Fruit fly (Drosophila melanogaster) whole organism, embryonic: ENCODE results near the gene Kr-h1.

Source experiments
- B-H2 ChIP-seq: fragments of 200-800 bp; sonication (Bioruptor generic); optimal IDR thresholded peaks from 2 replicates; lab custom pipeline; 2018; ENCODE audit warnings: missing biosample characterization, mild to moderate bottlenecking, missing genetic modification characterization
- BEAF-32 ChIP-seq: fragments of 200-800 bp; sonication (Bioruptor generic); optimal IDR thresholded peaks from 3 replicates; lab custom pipeline; 2017; ENCODE audit warnings: missing biosample characterization, missing genetic modification characterization, mild to moderate bottlenecking, moderate library complexity, missing genetic modification reagents
- CG10321 ChIP-seq: fragments of 200-800 bp; sonication (Bioruptor generic); IDR thresholded peaks from 2 replicates; pipeline ENCODE4 v1.3.6; 2022; ENCODE audit warnings: missing biosample characterization, missing genetic modification characterization
- CG10979 ChIP-seq: fragments of 200-800 bp; sonication (Bioruptor generic); optimal IDR thresholded peaks from 2 replicates; lab custom pipeline; 2018; ENCODE audit warnings: missing biosample characterization, mild to moderate bottlenecking, missing genetic modification characterization, moderate library complexity
- CG11247 ChIP-seq: fragments of 200-800 bp; sonication (Bioruptor generic); IDR thresholded peaks from 2 replicates; pipeline ENCODE4 v1.3.6; 2022; ENCODE audit warnings: missing biosample characterization, missing genetic modification characterization
- CG11398 ChIP-seq: fragments of 200-800 bp; sonication (Bioruptor generic); optimal IDR thresholded peaks from 2 replicates; lab custom pipeline; 2016; ENCODE audit warnings: missing biosample characterization, missing genetic modification characterization
- CG13296 ChIP-seq: fragments of 200-800 bp; sonication (Bioruptor generic); optimal IDR thresholded peaks from 3 replicates; lab custom pipeline; 2018; ENCODE audit warnings: missing biosample characterization, mild to moderate bottlenecking, missing genetic modification characterization
- CG13424 ChIP-seq: fragments of 200-800 bp; sonication (Bioruptor generic); optimal IDR thresholded peaks from 2 replicates; lab custom pipeline; 2019; ENCODE audit warnings: missing biosample characterization, mild to moderate bottlenecking, missing genetic modification characterization, moderate library complexity
- CG14014 ChIP-seq: fragments of 200-800 bp; sonication (Bioruptor generic); IDR thresholded peaks from 2 replicates; pipeline ENCODE4 v1.3.6; 2022; ENCODE audit warnings: missing biosample characterization, missing genetic modification characterization
- CG14441 ChIP-seq: fragments of 200-800 bp; sonication (Bioruptor generic); IDR thresholded peaks from 2 replicates; pipeline ENCODE4 v1.3.6; 2022; ENCODE audit warnings: missing biosample characterization, missing genetic modification characterization
- CG15011 ChIP-seq: fragments of 200-800 bp; sonication (Bioruptor generic); optimal IDR thresholded peaks from 3 replicates; lab custom pipeline; 2018; ENCODE audit warnings: missing biosample characterization, mild to moderate bottlenecking, missing genetic modification characterization
- CG15269 ChIP-seq: fragments of 200-800 bp; sonication (Bioruptor generic); optimal IDR thresholded peaks from 2 replicates; lab custom pipeline; 2018; ENCODE audit warnings: missing biosample characterization, mild to moderate bottlenecking, missing genetic modification characterization, moderate library complexity
- CG15514 ChIP-seq: fragments of 200-800 bp; sonication (Bioruptor generic); optimal IDR thresholded peaks from 3 replicates; lab custom pipeline; 2017; ENCODE audit warnings: missing biosample characterization, missing genetic modification characterization, mild to moderate bottlenecking, moderate library complexity, missing genetic modification reagents
- CG1792 ChIP-seq: fragments of 200-800 bp; sonication (Bioruptor generic); optimal IDR thresholded peaks from 2 replicates; lab custom pipeline; 2016; ENCODE audit warnings: missing biosample characterization, missing genetic modification characterization
- CG18619 ChIP-seq: fragments of 200-800 bp; sonication (Bioruptor generic); optimal IDR thresholded peaks from 3 replicates; lab custom pipeline; 2017; ENCODE audit warnings: missing biosample characterization, mild to moderate bottlenecking, missing genetic modification characterization
- CG2120 ChIP-seq: fragments of 200-800 bp; sonication (Bioruptor generic); optimal IDR thresholded peaks from 3 replicates; lab custom pipeline; 2016; ENCODE audit warnings: missing biosample characterization, missing genetic modification characterization
- CG2202 ChIP-seq: fragments of 200-800 bp; sonication (Bioruptor generic); optimal IDR thresholded peaks from 2 replicates; lab custom pipeline; 2018; ENCODE audit warnings: missing biosample characterization, mild to moderate bottlenecking, missing genetic modification characterization
- CG31365 ChIP-seq: fragments of 200-800 bp; sonication (Bioruptor generic); optimal IDR thresholded peaks from 2 replicates; lab custom pipeline; 2018; ENCODE audit warnings: missing biosample characterization, mild to moderate bottlenecking, missing genetic modification characterization
- CG3163 ChIP-seq: fragments of 200-800 bp; sonication (Bioruptor generic); optimal IDR thresholded peaks from 3 replicates; lab custom pipeline; 2016; ENCODE audit warnings: missing biosample characterization, missing genetic modification characterization
- CG4424 ChIP-seq: fragments of 200-800 bp; sonication (Bioruptor generic); optimal IDR thresholded peaks from 3 replicates; lab custom pipeline; 2016; ENCODE audit warnings: missing biosample characterization, missing genetic modification characterization
- CG7839 ChIP-seq: fragments of 200-800 bp; sonication (Bioruptor generic); optimal IDR thresholded peaks from 3 replicates; lab custom pipeline; 2018; ENCODE audit warnings: missing biosample characterization, mild to moderate bottlenecking, missing genetic modification characterization, moderate library complexity
- CG8765 ChIP-seq: fragments of 200-800 bp; sonication (Bioruptor generic); IDR thresholded peaks from 2 replicates; pipeline ENCODE4 v1.3.6; 2022; ENCODE audit warnings: missing biosample characterization, missing genetic modification characterization
- GATAe ChIP-seq: fragments of 200-800 bp; sonication (Bioruptor generic); conservative IDR thresholded peaks from 2 replicates; pipeline ENCODE4 v1.3.6; 2022; ENCODE audit warnings: missing biosample characterization, missing genetic modification characterization
- Gug ChIP-seq: fragments of 200-800 bp; sonication (Bioruptor generic); IDR thresholded peaks from 4 replicates; pipeline ENCODE4 v1.3.6; 2022; ENCODE audit warnings: missing biosample characterization, missing genetic modification characterization
- H15 ChIP-seq: fragments of 200-800 bp; sonication (Bioruptor generic); IDR thresholded peaks from 3 replicates; pipeline ENCODE4 v1.3.6; 2022; ENCODE audit warnings: missing biosample characterization, missing genetic modification characterization
- H2.0 ChIP-seq: fragments of 200-800 bp; sonication (Bioruptor generic); IDR thresholded peaks from 2 replicates; pipeline ENCODE4 v1.3.6; 2022; ENCODE audit warnings: missing biosample characterization, missing genetic modification characterization
- Hsf ChIP-seq: fragments of 200-800 bp; sonication (Bioruptor generic); optimal IDR thresholded peaks from 3 replicates; lab custom pipeline; 2016; ENCODE audit warnings: missing biosample characterization, missing genetic modification characterization
- Jarid2 ChIP-seq: fragments of 200-800 bp; sonication (Bioruptor generic); optimal IDR thresholded peaks from 3 replicates; lab custom pipeline; 2017; ENCODE audit warnings: mild to moderate bottlenecking, missing biosample characterization, missing genetic modification reagents, missing genetic modification characterization
- MTF-1 ChIP-seq: fragments of 200-800 bp; sonication (Bioruptor generic); optimal IDR thresholded peaks from 2 replicates; lab custom pipeline; 2018; ENCODE audit warnings: missing biosample characterization, mild to moderate bottlenecking, missing genetic modification characterization, borderline replicate concordance
- Pdp1 ChIP-seq, 2 experiments: fragments of 200-800 bp; sonication (Bioruptor generic); optimal IDR thresholded peaks; 3 replicates each; lab custom pipeline; 2016; ENCODE audit warnings: missing biosample characterization in 2 of 2, missing genetic modification characterization in 2 of 2, mild to moderate bottlenecking in 1 of 2, moderate library complexity in 1 of 2
- Sry-β ChIP-seq: fragments of 200-800 bp; sonication (Bioruptor generic); optimal IDR thresholded peaks from 2 replicates; lab custom pipeline; 2018; ENCODE audit warnings: missing biosample characterization, mild to moderate bottlenecking, missing genetic modification characterization, moderate library complexity
- Taf1 ChIP-seq: fragments of 200-800 bp; sonication (Bioruptor generic); IDR thresholded peaks from 2 replicates; pipeline ENCODE4 v1.3.6; 2022; ENCODE audit warnings: missing biosample characterization, missing genetic modification characterization
- dmrt11E ChIP-seq: fragments of 200-800 bp; sonication (Bioruptor generic); optimal IDR thresholded peaks from 3 replicates; lab custom pipeline; 2018; ENCODE audit warnings: missing biosample characterization, mild to moderate bottlenecking, missing genetic modification characterization, moderate library complexity
- fd64A ChIP-seq: fragments of 200-800 bp; sonication (Bioruptor generic); optimal IDR thresholded peaks from 3 replicates; lab custom pipeline; 2018; ENCODE audit warnings: missing biosample characterization, mild to moderate bottlenecking, missing genetic modification characterization
- fd96Cb ChIP-seq: fragments of 200-800 bp; sonication (Bioruptor generic); optimal IDR thresholded peaks from 2 replicates; lab custom pipeline; 2018; ENCODE audit warnings: missing biosample characterization, mild to moderate bottlenecking, missing genetic modification characterization, moderate library complexity
- gsb-n ChIP-seq: fragments of 200-800 bp; sonication (Bioruptor generic); optimal IDR thresholded peaks from 3 replicates; lab custom pipeline; 2018; ENCODE audit warnings: missing biosample characterization, mild to moderate bottlenecking, missing genetic modification characterization
- hb ChIP-seq: fragments of 200-800 bp; sonication (Bioruptor generic); IDR thresholded peaks from 3 replicates; pipeline ENCODE4 v1.3.6; 2022; ENCODE audit warnings: missing biosample characterization, missing genetic modification characterization; ENCODE audit not compliant: partially characterized antibody
- jumu ChIP-seq: fragments of 200-800 bp; sonication (Bioruptor generic); optimal IDR thresholded peaks from 3 replicates; lab custom pipeline; 2016; ENCODE audit warnings: missing biosample characterization, missing genetic modification characterization
- maf-S ChIP-seq: fragments of 200-800 bp; sonication (Bioruptor generic); optimal IDR thresholded peaks from 2 replicates; lab custom pipeline; 2016; ENCODE audit warnings: missing biosample characterization, missing genetic modification characterization
- mld ChIP-seq: fragments of 200-800 bp; sonication (Bioruptor generic); IDR thresholded peaks from 3 replicates; pipeline ENCODE4 v1.3.6; 2022; ENCODE audit warnings: missing biosample characterization, missing genetic modification characterization; ENCODE audit not compliant: partially characterized antibody
- org-1 ChIP-seq: fragments of 200-800 bp; sonication (Bioruptor generic); optimal IDR thresholded peaks from 2 replicates; lab custom pipeline; 2017; ENCODE audit warnings: missing biosample characterization, missing genetic modification characterization
- ro ChIP-seq: fragments of 200-800 bp; sonication (Bioruptor generic); IDR thresholded peaks from 2 replicates; pipeline ENCODE4 v1.3.6; 2022; ENCODE audit warnings: missing biosample characterization, missing genetic modification characterization
- schlank ChIP-seq: fragments of 200-800 bp; sonication (Bioruptor generic); optimal IDR thresholded peaks from 2 replicates; lab custom pipeline; 2018; ENCODE audit warnings: missing biosample characterization, mild to moderate bottlenecking, missing genetic modification characterization
- sisA ChIP-seq: fragments of 200-800 bp; sonication (Bioruptor generic); IDR thresholded peaks from 2 replicates; pipeline ENCODE4 v1.3.6; 2022; ENCODE audit warnings: missing biosample characterization, missing genetic modification characterization
- ssp ChIP-seq: fragments of 200-800 bp; sonication (Bioruptor generic); IDR thresholded peaks from 2 replicates; pipeline ENCODE4 v1.3.6; 2022; ENCODE audit warnings: missing biosample characterization, missing genetic modification characterization
- tio ChIP-seq: fragments of 200-800 bp; sonication (Bioruptor generic); optimal IDR thresholded peaks from 2 replicates; lab custom pipeline; 2017; ENCODE audit warnings: missing biosample characterization, missing genetic modification characterization, inconsistent platforms
- ttk ChIP-seq: fragments of 200-800 bp; sonication (Bioruptor generic); IDR thresholded peaks from 2 replicates; pipeline ENCODE4 v2.1.2; 2022; ENCODE audit warnings: missing biosample characterization, missing genetic modification characterization
- wek ChIP-seq: fragments of 200-800 bp; sonication (Bioruptor generic); optimal IDR thresholded peaks from 3 replicates; lab custom pipeline; 2018; ENCODE audit warnings: missing biosample characterization, mild to moderate bottlenecking, missing genetic modification characterization, moderate library complexity
- zen2 ChIP-seq: fragments of 200-800 bp; sonication (Bioruptor generic); IDR thresholded peaks from 3 replicates; pipeline ENCODE4 v1.3.6; 2022; ENCODE audit warnings: missing biosample characterization, missing genetic modification characterization; ENCODE audit not compliant: partially characterized antibody
- zfh2 ChIP-seq: fragments of 200-800 bp; sonication (Bioruptor generic); optimal IDR thresholded peaks from 2 replicates; lab custom pipeline; 2016; ENCODE audit warnings: missing biosample characterization, missing genetic modification characterization

Gene Kr-h1

dm6 chr2L:6124815-6125214 lies 42.4 kb downstream of the Kr-h1 start, which contains the start of gene Arpc4 (continued):
- TF ChIP-seq H2.0 (peak; percentile 64), fd96Cb (tag; lab: Kevin White, UChicago) (peak; percentile 47), Gug (GFP tag; lab: Robert Waterston, UW) (no peak), Taf1 (GFP tag; lab: Robert Waterston, UW) (no peak), CG15514 (GFP tag; lab: Kevin White, UChicago) (peak; percentile 69), Sry-β (GFP tag; lab: Kevin White, UChicago) (no peak), CG2120 (GFP tag; lab: Kevin White, UChicago) (peak; percentile 80), ttk (GFP tag; lab: Robert Waterston, UW) (peak; percentile 60), CG31365 (no peak), Hsf (GFP tag; lab: Kevin White, UChicago) (peak; percentile 36), B-H2 (no peak), mld (GFP tag; lab: Robert Waterston, UW) (no peak), org-1 (GFP tag; lab: Kevin White, UChicago) (no peak), Jarid2 (peak; percentile 29), CG13296 (no peak), wek (no peak), CG10979 (tag; lab: Kevin White, UChicago) (peak; percentile 50), CG7839 (tag; lab: Kevin White, UChicago) (peak; percentile 57), CG8765 (peak; percentile 42; the same call in 1 of the 2 replicates), CG4424 (GFP tag; lab: Kevin White, UChicago) (peak; percentile 39), fd64A (GFP tag; lab: Kevin White, UChicago) (no peak), hb (GFP tag; lab: Robert Waterston, UW) (no peak), CG14441 (GFP tag; lab: Robert Waterston, UW) (no peak), ro (GFP tag; lab: Robert Waterston, UW) (peak; percentile 52; the same call in 1 of the 2 replicates), dmrt11E (tag; lab: Kevin White, UChicago) (peak; percentile 50), MTF-1 (no peak), CG10321 (GFP tag; lab: Robert Waterston, UW) (no peak), zfh2 (GFP tag; lab: Kevin White, UChicago) (peak; percentile 61), CG2202 (tag; lab: Kevin White, UChicago) (peak; percentile 14), tio (GFP tag; lab: Kevin White, UChicago) (no peak), H15 (GFP tag; lab: Robert Waterston, UW) (0 out of 3 replicates have a peak, but pooled peaks have one; percentile 16), CG13424 (tag; lab: Kevin White, UChicago) (peak; percentile 61), GATAe (GFP tag; lab: Robert Waterston, UW) (no peak), CG11247 (GFP tag; lab: Robert Waterston, UW) (peak; percentile 60), Pdp1 (GFP tag; optimal IDR thresholded peaks at IDR 0.05; lab: Kevin White, UChicago) (peak in 1 of 2 experiments; percentile 53), sisA (peak; percentile 54), CG11398 (GFP tag; lab: Kevin White, UChicago) (peak; percentile 7), CG14014 (GFP tag; lab: Robert Waterston, UW) (0 out of 2 replicates have a peak, but pooled peaks have one; percentile 52), zen2 (GFP tag; lab: Robert Waterston, UW) (no peak), jumu (GFP tag; lab: Kevin White, UChicago) (peak; percentile 33), CG15269 (tag; lab: Kevin White, UChicago) (no peak), BEAF-32 (GFP tag; lab: Kevin White, UChicago) (peak; percentile 18), CG3163 (peak; percentile 27), gsb-n (tag; lab: Kevin White, UChicago) (peak; percentile 7), maf-S (GFP tag; lab: Kevin White, UChicago) (peak; percentile 24), CG15011 (no peak), ssp (GFP tag; lab: Robert Waterston, UW) (peak; percentile 57), CG18619 (GFP tag; lab: Kevin White, UChicago) (peak; percentile 25), schlank (tag; lab: Kevin White, UChicago) (no peak), CG1792 (GFP tag; lab: Kevin White, UChicago) (no peak)
